Worm (Caenorhabditis elegans): ENCODE measurements around the gene camt-1.

Gene camt-1

DNA sequence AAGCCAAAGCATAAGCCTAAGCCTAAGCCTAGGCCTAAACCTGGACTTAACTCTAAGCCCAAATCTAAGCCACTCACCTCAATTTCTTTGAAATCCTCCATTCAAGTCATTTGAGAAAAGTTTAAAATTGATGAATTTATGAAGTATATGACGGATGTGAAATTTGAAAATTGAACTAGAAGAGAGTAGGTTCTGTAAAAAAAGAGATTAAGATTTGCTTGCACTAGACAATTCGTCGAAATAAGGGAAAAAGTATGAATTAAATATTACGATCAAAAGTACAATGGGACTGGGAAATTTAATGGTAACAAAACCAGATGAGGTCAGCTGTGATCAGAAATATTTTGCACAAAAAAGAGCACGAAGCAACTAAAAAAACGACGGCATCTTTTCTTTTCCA, 51.9 kb downstream of the camt-1 start, which contains the start of gene twk-2:
TSS of gene twk-2 (minus strand) at position 101 of the 400 bp plus-strand sequence.
- TF ChIP-seq T22C8.4 (GFP tag; IDR thresholded peaks at IDR 0.05) (no peak), med-1 (GFP tag; optimal IDR thresholded peaks at IDR 0.05; ENCODE audit: insufficient read depth) (no peak), ztf-23 (GFP tag; IDR thresholded peaks at IDR 0.05) (no peak), ref-1 (GFP tag; conservative IDR thresholded peaks at IDR 0.05) (no peak), klf-2 (GFP tag; conservative IDR thresholded peaks at IDR 0.05) (no peak), ztf-29 (GFP tag; IDR thresholded peaks at IDR 0.05) (no peak), flt-1 (GFP tag; IDR thresholded peaks at IDR 0.05) (no peak)

DNA sequence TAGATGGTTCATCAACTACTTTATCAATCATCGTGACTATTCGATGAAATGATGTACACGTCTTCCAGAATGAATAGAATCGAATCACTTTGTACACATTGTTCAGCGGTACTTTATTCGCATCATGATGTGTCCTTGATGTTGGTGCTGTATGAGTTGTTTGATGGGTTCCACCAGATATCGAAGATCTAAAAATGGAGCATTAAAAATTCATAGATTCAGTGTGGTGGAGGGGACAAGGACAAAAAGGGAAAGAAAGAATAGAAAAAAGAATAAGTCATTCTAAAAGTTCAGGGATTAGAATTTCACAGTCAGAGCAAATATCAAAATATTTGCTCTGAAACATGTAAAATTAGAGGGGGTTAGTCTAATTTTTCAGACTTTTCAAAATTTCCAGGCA, 60.1 kb downstream of the camt-1 start:
- TF ChIP-seq klf-2 (GFP tag; conservative IDR thresholded peaks at IDR 0.05) (no peak), ztf-29 (GFP tag; IDR thresholded peaks at IDR 0.05) (no peak), tab-1 (GFP tag; IDR thresholded peaks at IDR 0.05) (no peak), cog-1 (tag; optimal IDR thresholded peaks at IDR 0.05) (no peak), ztf-23 (GFP tag; IDR thresholded peaks at IDR 0.05) (no peak), flt-1 (GFP tag; IDR thresholded peaks at IDR 0.05) (no peak), med-1 (GFP tag; optimal IDR thresholded peaks at IDR 0.05; ENCODE audit: insufficient read depth) (no peak), ref-1 (GFP tag; conservative IDR thresholded peaks at IDR 0.05) (no peak), T22C8.4 (GFP tag; IDR thresholded peaks at IDR 0.05) (no peak)

DNA sequence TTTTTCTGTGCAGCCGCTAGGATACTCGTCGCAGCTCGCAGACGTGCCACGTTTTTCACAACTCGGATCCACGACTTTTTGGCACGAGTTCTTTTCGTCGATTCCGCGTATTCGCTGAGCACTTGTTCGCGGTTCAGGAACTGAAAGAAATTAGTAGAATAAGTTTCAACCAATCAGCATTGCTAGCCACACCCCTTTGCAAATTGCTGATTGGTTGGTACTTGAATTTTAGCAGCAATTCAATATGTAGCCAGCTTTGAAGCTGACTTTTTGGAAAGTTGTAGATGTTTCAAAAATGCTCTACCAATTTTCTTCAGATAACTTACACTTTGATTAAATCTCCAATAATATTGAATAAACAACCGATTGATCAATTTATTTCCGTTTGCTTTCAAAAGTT, 63.7 kb downstream of the camt-1 start:
- no peak for TF ChIP-seq ztf-29 (GFP tag; IDR thresholded peaks at IDR 0.05)
- TF ChIP-seq flt-1 (GFP tag; IDR thresholded peaks at IDR 0.05): no peak
- no peak for TF ChIP-seq tab-1 (GFP tag; IDR thresholded peaks at IDR 0.05)
- no peak for TF ChIP-seq med-1 (GFP tag; optimal IDR thresholded peaks at IDR 0.05; ENCODE audit: insufficient read depth)
- no peak for TF ChIP-seq ref-1 (GFP tag; conservative IDR thresholded peaks at IDR 0.05)
- TF ChIP-seq ztf-23 (GFP tag; IDR thresholded peaks at IDR 0.05): no peak
- TF ChIP-seq T22C8.4 (GFP tag; IDR thresholded peaks at IDR 0.05): no peak
- no peak for TF ChIP-seq klf-2 (GFP tag; conservative IDR thresholded peaks at IDR 0.05)
- TF ChIP-seq cog-1 (tag; optimal IDR thresholded peaks at IDR 0.05): no peak

Data from whole organism, midembryonic.